Worm (Caenorhabditis elegans) whole organism, L2 larva: ENCODE results near the gene ceh-14.

Experiments
- R02D3.7 ChIP-seq: fragments of 150-350 bp; optimal IDR thresholded peaks from 2 replicates; lab custom pipeline; 2014; ENCODE audit warnings: missing biosample characterization, missing genetic modification characterization
- ama-1 ChIP-seq: fragments of 150-350 bp; optimal IDR thresholded peaks from 2 replicates; lab custom pipeline; 2018; ENCODE audit warnings: inconsistent platforms
- blmp-1 ChIP-seq: sonication (generic microtip); optimal IDR thresholded peaks from 2 replicates; lab custom pipeline; 2017; ENCODE audit warnings: missing genetic modification characterization, mild to moderate bottlenecking, missing compliant biosample characterization, antibody characterized with exemption, moderate library complexity; ENCODE audit not compliant: insufficient read depth
- ceh-82 ChIP-seq: fragments of 150-350 bp; optimal IDR thresholded peaks from 2 replicates; lab custom pipeline; 2014; ENCODE audit warnings: missing biosample characterization, missing genetic modification characterization
- egl-27 ChIP-seq: sonication (generic microtip); optimal IDR thresholded peaks from 3 replicates; lab custom pipeline; 2017; ENCODE audit warnings: missing biosample characterization, missing genetic modification reagents, missing genetic modification characterization
- lin-11 ChIP-seq: fragments of 150-350 bp; sonication (generic microtip); optimal IDR thresholded peaks from 2 replicates; lab custom pipeline; 2014; ENCODE audit warnings: missing biosample characterization, missing genetic modification characterization, inconsistent platforms, mixed read lengths
- lin-39 ChIP-seq: fragments of 150-350 bp; optimal IDR thresholded peaks from 2 replicates; lab custom pipeline; 2014; ENCODE audit warnings: missing biosample characterization, missing genetic modification reagents, missing genetic modification characterization
- nhr-237 ChIP-seq: fragments of 150-350 bp; optimal IDR thresholded peaks from 2 replicates; lab custom pipeline; 2014; ENCODE audit warnings: missing biosample characterization, missing genetic modification characterization
- nhr-25 ChIP-seq: fragments of 150-350 bp; sonication (generic microtip); optimal IDR thresholded peaks from 3 replicates; lab custom pipeline; 2014; ENCODE audit warnings: missing biosample characterization, missing genetic modification characterization
- nhr-77 ChIP-seq: fragments of 150-350 bp; optimal IDR thresholded peaks from 2 replicates; lab custom pipeline; 2014; ENCODE audit warnings: missing biosample characterization, missing genetic modification characterization
- snpc-4 ChIP-seq: fragments of 150-350 bp; optimal IDR thresholded peaks from 2 replicates; lab custom pipeline; 2014; ENCODE audit warnings: missing biosample characterization, missing genetic modification characterization
- unc-39 ChIP-seq: fragments of 150-350 bp; optimal IDR thresholded peaks from 2 replicates; lab custom pipeline; 2014; ENCODE audit warnings: missing biosample characterization, missing genetic modification characterization
- ztf-11 ChIP-seq: sonication (generic microtip); optimal IDR thresholded peaks from 2 replicates; lab custom pipeline; 2017; ENCODE audit warnings: missing biosample characterization, missing genetic modification characterization

ce11 chrX:7573172-7573571 is 40.6 kb upstream of the ceh-14 start:
- TF ChIP-seq snpc-4 (no peak), ztf-11 (tag; lab: Kevin White, UChicago) (no peak), nhr-77 (tag; lab: Kevin White, UChicago) (no peak), nhr-237 (tag; lab: Kevin White, UChicago) (no peak), ceh-82 (tag; lab: Kevin White, UChicago) (no peak), R02D3.7 (no peak), nhr-25 (no peak), lin-39 (no peak), ama-1 (lab: Kevin White, UChicago) (no peak), egl-27 (tag; lab: Kevin White, UChicago) (no peak), lin-11 (tag; lab: Kevin White, UChicago) (no peak), blmp-1 (tag; lab: Kevin White, UChicago) (no peak), unc-39 (no peak)
